Worm (Caenorhabditis elegans): ENCODE results near the gene laat-1.

Gene laat-1

ce11 chrII:237721-238120 is at the start of gene laat-1:
TSS of gene laat-1 (minus strand) at chrII:237821.
- no peak for TF ChIP-seq ceh-45 (GFP tag; IDR thresholded peaks at IDR 0.05)
- no peak for TF ChIP-seq odd-2 (tag; optimal IDR thresholded peaks at IDR 0.05)
- no peak for TF ChIP-seq pqm-1 (tag; optimal IDR thresholded peaks at IDR 0.05)

- TF ChIP-seq pha-2 (tag; optimal IDR thresholded peaks at IDR 0.05) = no peak
- no peak for TF ChIP-seq dve-1 (tag; optimal IDR thresholded peaks at IDR 0.05)
- TF ChIP-seq unc-42 (tag; optimal IDR thresholded peaks at IDR 0.05) = no peak
- TF ChIP-seq Y22D7AL.16 (tag; optimal IDR thresholded peaks at IDR 0.05) = no peak
- TF ChIP-seq sox-2 (GFP tag; IDR thresholded peaks at IDR 0.05) = no peak
- TF ChIP-seq ceh-22 (tag; optimal IDR thresholded peaks at IDR 0.05) = no peak
- TF ChIP-seq C38D4.7 (GFP tag; optimal IDR thresholded peaks at IDR 0.05) = no peak
- TF ChIP-seq ceh-9 (tag; optimal IDR thresholded peaks at IDR 0.05) = no peak
Measured at ce11 chrII:286551-286724, 48.8 kb upstream of the laat-1 start, which contains the start of gene misc-1. TSS of gene misc-1 (plus strand) at chrII:286625.

ce11 chrII:285627-286550 is 48.3 kb upstream of the laat-1 start, which contains the start of gene B0432.10:
TSS of gene B0432.10 (minus strand) at chrII:286275.
- TF ChIP-seq ama-1 (optimal IDR thresholded peaks at IDR 0.05) (no peak), tbx-2 (tag; optimal IDR thresholded peaks at IDR 0.05) (no peak), mec-3 (tag; optimal IDR thresholded peaks at IDR 0.05; ENCODE audit: borderline replicate concordance) (no peak), dmd-4 (tag; optimal IDR thresholded peaks at IDR 0.05; ENCODE audit: borderline replicate concordance) (no peak), ceh-45 (GFP tag; IDR thresholded peaks at IDR 0.05) (no peak), unc-42 (tag; optimal IDR thresholded peaks at IDR 0.05) (peak; percentile 45), hlh-15 (tag; optimal IDR thresholded peaks at IDR 0.05) (no peak), dve-1 (tag; optimal IDR thresholded peaks at IDR 0.05) (peak; percentile 18), zip-5 (tag; optimal IDR thresholded peaks at IDR 0.05) (no peak), elt-4 (tag; optimal IDR thresholded peaks at IDR 0.05) (no peak), hlh-13 (GFP tag; optimal IDR thresholded peaks at IDR 0.05) (no peak), syd-9 (tag; optimal IDR thresholded peaks at IDR 0.05) (no peak), ceh-19 (GFP tag; optimal IDR thresholded peaks at IDR 0.05) (no peak), ref-2 (tag; optimal IDR thresholded peaks at IDR 0.05) (no peak), ceh-6 (GFP tag; optimal IDR thresholded peaks at IDR 0.05) (no peak), elt-2 (tag; optimal IDR thresholded peaks at IDR 0.05) (no peak), nhr-232 (tag; optimal IDR thresholded peaks at IDR 0.05) (no peak), rnt-1 (tag; optimal IDR thresholded peaks at IDR 0.05) (no peak), T23F11.4 (GFP tag; optimal IDR thresholded peaks at IDR 0.05) (no peak), che-1 (tag; optimal IDR thresholded peaks at IDR 0.05) (no peak), fax-1 (tag; optimal IDR thresholded peaks at IDR 0.05) (no peak), pax-1 (tag; optimal IDR thresholded peaks at IDR 0.05) (no peak), ceh-18 (tag; optimal IDR thresholded peaks at IDR 0.05) (peak; percentile 19), nfya-1 (tag; optimal IDR thresholded peaks at IDR 0.05) (peak; percentile 69), hlh-30 (tag; optimal IDR thresholded peaks at IDR 0.05; ENCODE audit: insufficient read depth) (no peak), sdc-2 (tag; optimal IDR thresholded peaks at IDR 0.05) (no peak), ceh-31 (tag; optimal IDR thresholded peaks at IDR 0.05) (no peak), unc-55 (GFP tag; optimal IDR thresholded peaks at IDR 0.05) (peak; percentile 4), ceh-30 (tag; optimal IDR thresholded peaks at IDR 0.05) (no peak), C38D4.7 (GFP tag; optimal IDR thresholded peaks at IDR 0.05) (no peak), ceh-14 (tag; optimal IDR thresholded peaks at IDR 0.05) (no peak), pat-9 (tag; optimal IDR thresholded peaks at IDR 0.05) (no peak)

Data from whole organism, late embryonic.